Fruit fly (Drosophila melanogaster) whole organism, embryonic: ENCODE results near the gene Drsl5.
A peak's percentile ranks its signal among the peaks of the same experiment; 100 is the strongest.

Source experiments
- Atf6 ChIP-seq: fragments of 200-800 bp; sonication (Bioruptor generic); IDR thresholded peaks from 2 replicates; pipeline ENCODE4 v1.3.6; 2022; ENCODE audit warnings: missing biosample characterization, missing genetic modification characterization
- B-H2 ChIP-seq: fragments of 200-800 bp; sonication (Bioruptor generic); optimal IDR thresholded peaks from 2 replicates; lab custom pipeline; 2018; ENCODE audit warnings: missing biosample characterization, mild to moderate bottlenecking, missing genetic modification characterization
- CG10979 ChIP-seq: fragments of 200-800 bp; sonication (Bioruptor generic); optimal IDR thresholded peaks from 2 replicates; lab custom pipeline; 2018; ENCODE audit warnings: missing biosample characterization, mild to moderate bottlenecking, missing genetic modification characterization, moderate library complexity
- CG11247 ChIP-seq: fragments of 200-800 bp; sonication (Bioruptor generic); IDR thresholded peaks from 2 replicates; pipeline ENCODE4 v1.3.6; 2022; ENCODE audit warnings: missing biosample characterization, missing genetic modification characterization
- CG12071 ChIP-seq: fragments of 200-800 bp; sonication (Bioruptor generic); optimal IDR thresholded peaks from 3 replicates; lab custom pipeline; 2018; ENCODE audit warnings: missing biosample characterization, mild to moderate bottlenecking, missing genetic modification characterization
- CG13424 ChIP-seq: fragments of 200-800 bp; sonication (Bioruptor generic); optimal IDR thresholded peaks from 2 replicates; lab custom pipeline; 2019; ENCODE audit warnings: missing biosample characterization, mild to moderate bottlenecking, missing genetic modification characterization, moderate library complexity
- CG14014 ChIP-seq: fragments of 200-800 bp; sonication (Bioruptor generic); IDR thresholded peaks from 2 replicates; pipeline ENCODE4 v1.3.6; 2022; ENCODE audit warnings: missing biosample characterization, missing genetic modification characterization
- CG14441 ChIP-seq: fragments of 200-800 bp; sonication (Bioruptor generic); IDR thresholded peaks from 2 replicates; pipeline ENCODE4 v1.3.6; 2022; ENCODE audit warnings: missing biosample characterization, missing genetic modification characterization
- CG17385 ChIP-seq: fragments of 200-800 bp; sonication (Bioruptor generic); optimal IDR thresholded peaks from 3 replicates; lab custom pipeline; 2018; ENCODE audit warnings: missing biosample characterization, mild to moderate bottlenecking, missing genetic modification characterization
- CG18599 ChIP-seq: fragments of 200-800 bp; sonication (Bioruptor generic); optimal IDR thresholded peaks from 3 replicates; lab custom pipeline; 2017; ENCODE audit warnings: missing biosample characterization, missing genetic modification characterization, mild to moderate bottlenecking, moderate library complexity, missing genetic modification reagents
- CG2120 ChIP-seq: fragments of 200-800 bp; sonication (Bioruptor generic); optimal IDR thresholded peaks from 3 replicates; lab custom pipeline; 2016; ENCODE audit warnings: missing biosample characterization, missing genetic modification characterization
- CG30403 ChIP-seq: fragments of 200-800 bp; sonication (Bioruptor generic); optimal IDR thresholded peaks from 3 replicates; lab custom pipeline; 2016; ENCODE audit warnings: missing biosample characterization, missing genetic modification characterization
- CG3281 ChIP-seq: fragments of 200-800 bp; sonication (Bioruptor generic); optimal IDR thresholded peaks from 3 replicates; lab custom pipeline; 2017; ENCODE audit warnings: missing biosample characterization, mild to moderate bottlenecking, missing genetic modification characterization
- CG6813 ChIP-seq: fragments of 200-800 bp; sonication (Bioruptor generic); optimal IDR thresholded peaks from 2 replicates; lab custom pipeline; 2017; ENCODE audit warnings: missing biosample characterization, missing genetic modification characterization, mild to moderate bottlenecking, moderate library complexity, missing genetic modification reagents
- CG7357 ChIP-seq: fragments of 200-800 bp; sonication (Bioruptor generic); IDR thresholded peaks from 3 replicates; pipeline ENCODE4 v1.3.6; 2022; ENCODE audit warnings: missing biosample characterization, missing genetic modification characterization
- CG7556 ChIP-seq: fragments of 200-800 bp; sonication (Bioruptor generic); optimal IDR thresholded peaks from 2 replicates; lab custom pipeline; 2017; ENCODE audit warnings: missing biosample characterization, mild to moderate bottlenecking, missing genetic modification characterization
- CG7839 ChIP-seq: fragments of 200-800 bp; sonication (Bioruptor generic); optimal IDR thresholded peaks from 3 replicates; lab custom pipeline; 2018; ENCODE audit warnings: missing biosample characterization, mild to moderate bottlenecking, missing genetic modification characterization, moderate library complexity
- CG9817 ChIP-seq: fragments of 200-800 bp; sonication (Bioruptor generic); optimal IDR thresholded peaks from 2 replicates; lab custom pipeline; 2018; ENCODE audit warnings: missing biosample characterization, mild to moderate bottlenecking, missing genetic modification characterization, moderate library complexity
- Dad ChIP-seq: fragments of 200-800 bp; sonication (Bioruptor generic); optimal IDR thresholded peaks from 3 replicates; lab custom pipeline; 2016; ENCODE audit warnings: missing biosample characterization, missing genetic modification characterization
- Gug ChIP-seq: fragments of 200-800 bp; sonication (Bioruptor generic); IDR thresholded peaks from 4 replicates; pipeline ENCODE4 v1.3.6; 2022; ENCODE audit warnings: missing biosample characterization, missing genetic modification characterization
- Hmr ChIP-seq: fragments of 200-800 bp; sonication (Bioruptor generic); optimal IDR thresholded peaks from 3 replicates; lab custom pipeline; 2017; ENCODE audit warnings: mild to moderate bottlenecking, missing biosample characterization, missing genetic modification reagents, missing genetic modification characterization
- Hr78 ChIP-seq, 2 experiments: fragments of 200-800 bp in 1 of 2; fragments of >200 bp in 1 of 2; sonication (Bioruptor generic) in 1 of 2; optimal IDR thresholded peaks; 2 replicates each; lab custom pipeline; 2017 to 2019; ENCODE audit warnings: missing biosample characterization in 2 of 2, missing genetic modification characterization in 2 of 2, mild to moderate bottlenecking in 1 of 2, moderate library complexity in 1 of 2
- Lim3 ChIP-seq: fragments of 200-800 bp; sonication (Bioruptor generic); IDR thresholded peaks from 2 replicates; pipeline ENCODE4 v1.3.6; 2022; ENCODE audit warnings: missing biosample characterization, missing genetic modification characterization
- Med ChIP-seq: fragments of 200-800 bp; sonication (Bioruptor generic); peaks from one replicate; lab custom pipeline; 2016; ENCODE audit warnings: missing biosample characterization, missing genetic modification characterization, mild to moderate bottlenecking, inconsistent platforms, moderate library complexity
- Meics ChIP-seq: fragments of 200-800 bp; sonication (Bioruptor generic); optimal IDR thresholded peaks from 2 replicates; lab custom pipeline; 2017; ENCODE audit warnings: missing biosample characterization, mild to moderate bottlenecking, missing genetic modification characterization
- Nf-YA ChIP-seq: fragments of 200-800 bp; sonication (Bioruptor generic); IDR thresholded peaks from 2 replicates; pipeline ENCODE4 v1.3.6; 2022; ENCODE audit warnings: missing biosample characterization, missing genetic modification characterization
- Pdp1 ChIP-seq, 2 experiments: fragments of 200-800 bp; sonication (Bioruptor generic); optimal IDR thresholded peaks; 3 replicates each; lab custom pipeline; 2016; ENCODE audit warnings: missing biosample characterization in 2 of 2, missing genetic modification characterization in 2 of 2, mild to moderate bottlenecking in 1 of 2, moderate library complexity in 1 of 2
- Ptx1 ChIP-seq: fragments of 200-800 bp; sonication (Bioruptor generic); IDR thresholded peaks from 2 replicates; pipeline ENCODE4 v1.3.6; 2022; ENCODE audit warnings: missing biosample characterization, missing genetic modification characterization
- Rfx ChIP-seq: fragments of 200-800 bp; sonication (Bioruptor generic); IDR thresholded peaks from 2 replicates; pipeline ENCODE4 v1.3.6; 2022; ENCODE audit warnings: missing biosample characterization, missing genetic modification characterization
- Sry-δ ChIP-seq: fragments of 200-800 bp; sonication (Bioruptor generic); optimal IDR thresholded peaks from 2 replicates; lab custom pipeline; 2016; ENCODE audit warnings: missing biosample characterization, missing genetic modification characterization
- ara ChIP-seq: fragments of 200-800 bp; sonication (Bioruptor generic); IDR thresholded peaks from 2 replicates; pipeline ENCODE4 v1.3.6; 2022; ENCODE audit warnings: missing biosample characterization, missing genetic modification characterization
- az2 ChIP-seq: fragments of 200-800 bp; sonication (Bioruptor generic); optimal IDR thresholded peaks from 3 replicates; lab custom pipeline; 2016; ENCODE audit warnings: missing biosample characterization, missing genetic modification characterization
- bsh ChIP-seq, 2 experiments: fragments of 200-800 bp; sonication (Bioruptor generic); optimal IDR thresholded peaks; 2 replicates each; lab custom pipeline; 2017 to 2018; ENCODE audit warnings: mild to moderate bottlenecking in 2 of 2, missing biosample characterization in 2 of 2, missing genetic modification characterization in 2 of 2, moderate library complexity in 1 of 2
- caup ChIP-seq: fragments of 200-800 bp; sonication (Bioruptor generic); optimal IDR thresholded peaks from 3 replicates; lab custom pipeline; 2017; ENCODE audit warnings: missing biosample characterization, mild to moderate bottlenecking, missing genetic modification characterization, moderate library complexity; ENCODE audit not compliant: severe bottlenecking
- dpn ChIP-seq, 2 experiments: fragments of 200-800 bp; sonication (Bioruptor generic); optimal IDR thresholded peaks; 3 replicates each; lab custom pipeline; 2016; ENCODE audit warnings: missing biosample characterization in 2 of 2, missing genetic modification characterization in 2 of 2
- ftz-f1 ChIP-seq: fragments of 200-800 bp; sonication (Bioruptor generic); optimal IDR thresholded peaks from 2 replicates; lab custom pipeline; 2016; ENCODE audit warnings: missing biosample characterization, missing genetic modification characterization
- gcm2 ChIP-seq: fragments of 200-800 bp; sonication (Bioruptor generic); optimal IDR thresholded peaks from 2 replicates; lab custom pipeline; 2016; ENCODE audit warnings: missing biosample characterization, missing genetic modification characterization
- gem ChIP-seq: fragments of 200-800 bp; sonication (Bioruptor generic); optimal IDR thresholded peaks from 2 replicates; lab custom pipeline; 2019; ENCODE audit warnings: missing biosample characterization, mild to moderate bottlenecking, missing genetic modification characterization, moderate library complexity
- gsb-n ChIP-seq: fragments of 200-800 bp; sonication (Bioruptor generic); optimal IDR thresholded peaks from 3 replicates; lab custom pipeline; 2018; ENCODE audit warnings: missing biosample characterization, mild to moderate bottlenecking, missing genetic modification characterization
- jumu ChIP-seq: fragments of 200-800 bp; sonication (Bioruptor generic); optimal IDR thresholded peaks from 3 replicates; lab custom pipeline; 2016; ENCODE audit warnings: missing biosample characterization, missing genetic modification characterization
- lbe ChIP-seq: fragments of 200-800 bp; sonication (Bioruptor generic); optimal IDR thresholded peaks from 2 replicates; lab custom pipeline; 2016; ENCODE audit warnings: missing biosample characterization, mild to moderate bottlenecking, missing genetic modification characterization
- luna ChIP-seq: fragments of 200-800 bp; sonication (Bioruptor generic); optimal IDR thresholded peaks from 2 replicates; lab custom pipeline; 2016; ENCODE audit warnings: missing biosample characterization, missing genetic modification characterization
- pita ChIP-seq: fragments of 200-800 bp; sonication (Bioruptor generic); optimal IDR thresholded peaks from 2 replicates; lab custom pipeline; 2017; ENCODE audit warnings: missing biosample characterization, mild to moderate bottlenecking, missing genetic modification characterization
- pnt ChIP-seq: fragments of 200-800 bp; sonication (Bioruptor generic); optimal IDR thresholded peaks from 3 replicates; lab custom pipeline; 2016; ENCODE audit warnings: missing biosample characterization, missing genetic modification characterization
- row ChIP-seq: fragments of 200-800 bp; sonication (Bioruptor generic); IDR thresholded peaks from 3 replicates; pipeline ENCODE4 v1.3.6; 2022; ENCODE audit warnings: missing biosample characterization, missing genetic modification characterization
- stc ChIP-seq: fragments of 200-800 bp; sonication (Bioruptor generic); IDR thresholded peaks from 2 replicates; pipeline ENCODE4 v1.3.6; 2022; ENCODE audit warnings: missing biosample characterization, missing genetic modification characterization
- unpg ChIP-seq: fragments of 200-800 bp; sonication (Bioruptor generic); optimal IDR thresholded peaks from 3 replicates; lab custom pipeline; 2018; ENCODE audit warnings: missing biosample characterization, mild to moderate bottlenecking, missing genetic modification characterization, moderate library complexity
- vvl ChIP-seq: fragments of 200-800 bp; sonication (Bioruptor generic); IDR thresholded peaks from 2 replicates; pipeline ENCODE4 v1.3.6; 2022; ENCODE audit warnings: missing biosample characterization, missing genetic modification characterization

The Drsl5 gene

DNA sequence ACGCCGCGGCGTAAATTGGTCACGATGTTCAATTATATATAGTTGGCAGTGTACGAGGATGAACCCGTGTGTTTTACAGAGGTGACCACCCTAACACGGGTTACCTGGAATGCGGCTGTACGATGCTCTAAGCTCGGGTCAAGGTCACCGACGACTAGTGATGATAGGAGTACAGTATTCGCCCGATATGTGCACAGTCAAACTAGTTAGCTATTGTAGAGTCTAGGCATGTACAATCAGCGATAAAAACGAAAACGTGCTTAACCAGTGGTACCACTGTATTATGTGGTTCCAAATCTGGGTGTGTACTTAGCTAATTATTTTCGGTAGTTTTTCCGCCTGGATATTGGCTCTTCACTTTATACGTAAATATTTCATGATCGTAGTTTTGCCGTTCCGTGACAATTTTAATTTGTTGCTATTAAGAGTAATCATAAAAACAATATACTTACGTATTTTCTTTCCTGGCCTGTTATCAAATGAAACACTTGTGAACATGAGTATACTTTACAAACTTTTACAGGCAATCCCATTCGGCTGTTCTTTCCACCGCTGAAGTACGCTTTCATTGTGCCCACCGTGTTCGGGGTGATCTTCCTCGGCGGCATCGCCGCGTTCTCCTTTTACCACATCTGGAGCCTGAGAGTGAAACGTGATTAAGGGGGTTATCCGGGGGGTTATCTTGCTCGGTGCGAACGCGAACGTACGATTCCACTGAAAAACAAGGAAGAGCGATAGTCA is 3.6 kb downstream of the Drsl5 start (continued):
- TF ChIP-seq CG2120 (GFP tag; lab: Kevin White, UChicago), result peak; percentile 56
- TF ChIP-seq CG11247, result peak; percentile 5; the same call in 1 of the 2 replicates
- peak in 1 of 2 experiments; percentile 13 for TF ChIP-seq bsh (GFP tag; optimal IDR thresholded peaks at IDR 0.05; lab: Kevin White, UChicago)
- TF ChIP-seq CG14441 (GFP tag; lab: Robert Waterston, UW), result peak; percentile 43; the same call in 1 of the 2 replicates
- TF ChIP-seq ftz-f1 (GFP tag; lab: Kevin White, UChicago), result peak; percentile 78
- peak; percentile 22 for TF ChIP-seq CG30403 (GFP tag; lab: Kevin White, UChicago)
- TF ChIP-seq CG7556 (GFP tag; lab: Kevin White, UChicago), result no peak
- TF ChIP-seq dpn (GFP tag; optimal IDR thresholded peaks at IDR 0.05; lab: Kevin White, UChicago), result peak; percentile 6 to 33
- peak; percentile 76 for TF ChIP-seq Med
- peak; percentile 69 for TF ChIP-seq CG18599 (GFP tag; lab: Kevin White, UChicago)
- 0 out of 2 replicates have a peak, but pooled peaks have one; percentile 47 for TF ChIP-seq CG14014
- peak; percentile 4 for TF ChIP-seq CG9817 (tag; lab: Kevin White, UChicago)
- no peak for TF ChIP-seq B-H2 (GFP tag; lab: Kevin White, UChicago)
- TF ChIP-seq pnt (GFP tag; lab: Kevin White, UChicago), result peak; percentile 1
- TF ChIP-seq Atf6 (GFP tag; lab: Robert Waterston, UW), result peak; percentile 43; the same call in 1 of the 2 replicates
- peak; percentile 24; the same call in 1 of the 2 replicates for TF ChIP-seq vvl (GFP tag; lab: Robert Waterston, UW)
- peak in 1 of 2 experiments; percentile 97 for TF ChIP-seq Hr78 (GFP tag; optimal IDR thresholded peaks at IDR 0.05; lab: Kevin White, UChicago)
- TF ChIP-seq gem (tag; lab: Kevin White, UChicago), result peak; percentile 32
- TF ChIP-seq Ptx1 (GFP tag; lab: Robert Waterston, UW), result peak; percentile 38; the same call in 1 of the 2 replicates
- peak; percentile 26; the same call in 1 of the 2 replicates for TF ChIP-seq ara (GFP tag; lab: Robert Waterston, UW)
- peak; percentile 78 for TF ChIP-seq row (GFP tag; lab: Robert Waterston, UW)
- 0 out of 3 replicates have a peak, but pooled peaks have one; percentile 6 for TF ChIP-seq CG7357 (GFP tag; lab: Robert Waterston, UW)
- no peak for TF ChIP-seq lbe
- TF ChIP-seq az2 (GFP tag; lab: Kevin White, UChicago), result peak; percentile 10
- peak; percentile 48 for TF ChIP-seq Hmr (GFP tag; lab: Kevin White, UChicago)
- TF ChIP-seq Dad, result no peak
- TF ChIP-seq Pdp1 (GFP tag; optimal IDR thresholded peaks at IDR 0.05; lab: Kevin White, UChicago), result peak; percentile 33 to 59
- peak; percentile 23 for TF ChIP-seq unpg (GFP tag; lab: Kevin White, UChicago)
- TF ChIP-seq CG10979, result peak; percentile 6
- peak; percentile 46 for TF ChIP-seq Meics (GFP tag; lab: Kevin White, UChicago)
- peak; percentile 38 for TF ChIP-seq CG17385 (GFP tag; lab: Kevin White, UChicago)
- TF ChIP-seq caup, result peak; percentile 10
- TF ChIP-seq stc (GFP tag; lab: Robert Waterston, UW), result peak; percentile 13; the same call in 1 of the 2 replicates
- TF ChIP-seq jumu (GFP tag; lab: Kevin White, UChicago), result peak; percentile 10
- TF ChIP-seq Rfx, result peak; percentile 77
- TF ChIP-seq CG7839 (tag; lab: Kevin White, UChicago), result peak; percentile 42
- no peak for TF ChIP-seq pita (GFP tag; lab: Kevin White, UChicago)
- no peak for TF ChIP-seq gsb-n (tag; lab: Kevin White, UChicago)
- TF ChIP-seq CG3281 (GFP tag; lab: Kevin White, UChicago), result peak; percentile 28
- no peak for TF ChIP-seq Sry-δ (GFP tag; lab: Kevin White, UChicago)
- TF ChIP-seq CG6813 (GFP tag; lab: Kevin White, UChicago), result no peak
- peak; percentile 3 for TF ChIP-seq CG13424 (tag; lab: Kevin White, UChicago)
- TF ChIP-seq Lim3 (GFP tag; lab: Robert Waterston, UW), result no peak
- TF ChIP-seq Gug (GFP tag; lab: Robert Waterston, UW), result peak; percentile 6; the same call in 1 of the 4 replicates
- peak; percentile 42 for TF ChIP-seq CG12071
- no peak for TF ChIP-seq gcm2 (GFP tag; lab: Kevin White, UChicago)
- TF ChIP-seq luna, result peak; percentile 21
- TF ChIP-seq Nf-YA (GFP tag; lab: Robert Waterston, UW), result no peak
